Worm (Caenorhabditis elegans) whole organism, young adult: ENCODE measurements around the gene npr-31.

Source experiments
- B0019.2 ChIP-seq: fragments of 200-800 bp; sonication (Bioruptor generic); conservative IDR thresholded peaks from 2 replicates; pipeline ENCODE4 v1.3.6; 2022; ENCODE audit warnings: missing genetic modification reagents, missing genetic modification characterization, missing compliant biosample characterization
- D2030.7 ChIP-seq: fragments of 200-800 bp; sonication (Bioruptor generic); IDR thresholded peaks from 2 replicates; pipeline ENCODE4 v1.3.6; 2022; ENCODE audit warnings: missing genetic modification reagents, missing genetic modification characterization, missing compliant biosample characterization
- aptf-3 ChIP-seq: fragments of 200-800 bp; sonication (Bioruptor generic); IDR thresholded peaks from 2 replicates; pipeline ENCODE4 v1.3.6; 2022; ENCODE audit warnings: missing genetic modification characterization, missing compliant biosample characterization
- ceh-79 ChIP-seq: sonication (generic microtip); optimal IDR thresholded peaks from 2 replicates; lab custom pipeline; 2017; ENCODE audit warnings: mild to moderate bottlenecking, missing genetic modification characterization, missing compliant biosample characterization
- gei-17 ChIP-seq: fragments of 200-800 bp; sonication (Bioruptor generic); optimal IDR thresholded peaks from 2 replicates; lab custom pipeline; 2018; ENCODE audit warnings: mild to moderate bottlenecking, missing genetic modification characterization, missing compliant biosample characterization
- let-607 ChIP-seq, 2 experiments: fragments of 200-800 bp in 1 of 2; sonication (Bioruptor generic) in 1 of 2; sonication (generic microtip) in 1 of 2; optimal IDR thresholded peaks; 2 replicates each; lab custom pipeline; 2016 to 2018; ENCODE audit warnings: mild to moderate bottlenecking in 2 of 2, missing compliant biosample characterization in 2 of 2, missing genetic modification characterization in 2 of 2, moderate library complexity in 2 of 2, missing genotype in 1 of 2
- nfyb-1 ChIP-seq: fragments of 200-800 bp; sonication (Bioruptor generic); IDR thresholded peaks from 2 replicates; pipeline ENCODE4 v1.3.6; 2022; ENCODE audit warnings: missing genetic modification reagents, missing genetic modification characterization, missing compliant biosample characterization
- nhr-27 ChIP-seq: fragments of 200-800 bp; sonication (Bioruptor generic); optimal IDR thresholded peaks from 2 replicates; lab custom pipeline; 2018; ENCODE audit warnings: mild to moderate bottlenecking, missing genetic modification characterization, moderate library complexity, missing compliant biosample characterization
- sea-2 ChIP-seq: fragments of 200-800 bp; sonication (Bioruptor generic); IDR thresholded peaks from 2 replicates; pipeline ENCODE4 v1.3.6; 2022; ENCODE audit warnings: missing genetic modification characterization, missing compliant biosample characterization

- TF ChIP-seq nhr-27 (tag; lab: Kevin White, UChicago) (no peak), gei-17 (GFP tag; lab: Kevin White, UChicago) (no peak), B0019.2 (no peak), D2030.7 (GFP tag; lab: Robert Waterston, UW) (no peak), aptf-3 (GFP tag; lab: Robert Waterston, UW) (no peak), ceh-79 (tag; lab: Kevin White, UChicago) (no peak), let-607 (tag; optimal IDR thresholded peaks at IDR 0.05; lab: Kevin White, UChicago) (no peak), sea-2 (GFP tag; lab: Robert Waterston, UW) (no peak), nfyb-1 (GFP tag; lab: Robert Waterston, UW) (no peak)
These were observed at the start of gene npr-31 for ce11 chrII:7144307-7144706.
